Fruit fly (Drosophila melanogaster) whole organism, embryonic: ENCODE measurements around the gene PIG-B.

Experiments used
- Ada2b ChIP-seq: fragments of 200-800 bp; sonication (Bioruptor generic); IDR thresholded peaks from 2 replicates; pipeline ENCODE4 v1.3.6; 2022; ENCODE audit warnings: missing biosample characterization, missing genetic modification characterization
- Bdp1 ChIP-seq: fragments of 200-800 bp; sonication (Bioruptor generic); optimal IDR thresholded peaks from 3 replicates; lab custom pipeline; 2016; ENCODE audit warnings: missing biosample characterization, missing genetic modification characterization
- CG10366 ChIP-seq: fragments of 200-800 bp; sonication (Bioruptor generic); IDR thresholded peaks from 2 replicates; pipeline ENCODE4 v1.3.6; 2022; ENCODE audit warnings: missing biosample characterization, missing genetic modification characterization
- CG11093 ChIP-seq: fragments of 200-800 bp; sonication (Bioruptor generic); IDR thresholded peaks from 3 replicates; pipeline ENCODE4 v1.3.6; 2022; ENCODE audit warnings: missing biosample characterization, missing genetic modification characterization
- CG11695 ChIP-seq: fragments of 200-800 bp; sonication (Bioruptor generic); IDR thresholded peaks from 3 replicates; pipeline ENCODE4 v1.3.6; 2022; ENCODE audit warnings: missing biosample characterization, missing genetic modification characterization
- CG13775 ChIP-seq: fragments of 200-800 bp; sonication (Bioruptor generic); optimal IDR thresholded peaks from 3 replicates; lab custom pipeline; 2017; ENCODE audit warnings: missing biosample characterization, mild to moderate bottlenecking, missing genetic modification characterization
- CG15601 ChIP-seq: fragments of 200-800 bp; sonication (Bioruptor generic); optimal IDR thresholded peaks from 3 replicates; lab custom pipeline; 2019; ENCODE audit warnings: missing biosample characterization, mild to moderate bottlenecking, missing genetic modification characterization, moderate library complexity
- CG17328 ChIP-seq: fragments of 200-800 bp; sonication (Bioruptor generic); IDR thresholded peaks from 2 replicates; pipeline ENCODE4 v1.3.6; 2022; ENCODE audit warnings: missing biosample characterization, missing genetic modification characterization
- CG17361 ChIP-seq: fragments of 200-800 bp; sonication (Bioruptor generic); IDR thresholded peaks from 3 replicates; pipeline ENCODE4 v1.3.6; 2022; ENCODE audit warnings: missing biosample characterization, missing genetic modification characterization
- CG18619 ChIP-seq: fragments of 200-800 bp; sonication (Bioruptor generic); optimal IDR thresholded peaks from 3 replicates; lab custom pipeline; 2017; ENCODE audit warnings: missing biosample characterization, mild to moderate bottlenecking, missing genetic modification characterization
- CG2120 ChIP-seq: fragments of 200-800 bp; sonication (Bioruptor generic); optimal IDR thresholded peaks from 3 replicates; lab custom pipeline; 2016; ENCODE audit warnings: missing biosample characterization, missing genetic modification characterization
- CG2678 ChIP-seq: fragments of 200-800 bp; sonication (Bioruptor generic); optimal IDR thresholded peaks from 3 replicates; lab custom pipeline; 2019; ENCODE audit warnings: missing biosample characterization, mild to moderate bottlenecking, missing genetic modification characterization, moderate library complexity
- CG30020 ChIP-seq: fragments of 200-800 bp; optimal IDR thresholded peaks from 2 replicates; lab custom pipeline; 2019; ENCODE audit warnings: missing biosample characterization, mild to moderate bottlenecking, missing genetic modification characterization, moderate library complexity
- CG3281 ChIP-seq: fragments of 200-800 bp; sonication (Bioruptor generic); optimal IDR thresholded peaks from 3 replicates; lab custom pipeline; 2017; ENCODE audit warnings: missing biosample characterization, mild to moderate bottlenecking, missing genetic modification characterization
- CG33557 ChIP-seq: fragments of 200-800 bp; sonication (Bioruptor generic); optimal IDR thresholded peaks from 2 replicates; lab custom pipeline; 2019; ENCODE audit warnings: missing biosample characterization, mild to moderate bottlenecking, missing genetic modification characterization, moderate library complexity
- CG3847 ChIP-seq: fragments of 200-800 bp; sonication (Bioruptor generic); IDR thresholded peaks from 2 replicates; pipeline ENCODE4 v1.3.6; 2022; ENCODE audit warnings: missing biosample characterization, missing genetic modification characterization
- CG4424 ChIP-seq: fragments of 200-800 bp; sonication (Bioruptor generic); optimal IDR thresholded peaks from 3 replicates; lab custom pipeline; 2016; ENCODE audit warnings: missing biosample characterization, missing genetic modification characterization
- CG6765 ChIP-seq: fragments of 200-800 bp; sonication (Bioruptor generic); optimal IDR thresholded peaks from 3 replicates; lab custom pipeline; 2017; ENCODE audit warnings: missing biosample characterization, mild to moderate bottlenecking, missing genetic modification characterization
- CG7271 ChIP-seq: fragments of 200-800 bp; sonication (Bioruptor generic); optimal IDR thresholded peaks from 2 replicates; lab custom pipeline; 2018; ENCODE audit warnings: missing biosample characterization, mild to moderate bottlenecking, missing genetic modification characterization, moderate library complexity
- CG8944 ChIP-seq: fragments of 200-800 bp; sonication (Bioruptor generic); optimal IDR thresholded peaks from 3 replicates; lab custom pipeline; 2016; ENCODE audit warnings: missing biosample characterization, missing genetic modification characterization
- CG9727 ChIP-seq: fragments of 200-800 bp; sonication (Bioruptor generic); optimal IDR thresholded peaks from 3 replicates; lab custom pipeline; 2017; ENCODE audit warnings: missing biosample characterization, mild to moderate bottlenecking, missing genetic modification characterization
- Chrac-16 ChIP-seq: fragments of 200-800 bp; sonication (Bioruptor generic); optimal IDR thresholded peaks from 3 replicates; lab custom pipeline; 2016; ENCODE audit warnings: missing biosample characterization, missing genetic modification characterization
- Gsc ChIP-seq: fragments of 200-800 bp; sonication (Bioruptor generic); IDR thresholded peaks from 2 replicates; pipeline ENCODE4 v1.3.6; 2022; ENCODE audit warnings: missing biosample characterization, missing genetic modification characterization
- H15 ChIP-seq: fragments of 200-800 bp; sonication (Bioruptor generic); IDR thresholded peaks from 3 replicates; pipeline ENCODE4 v1.3.6; 2022; ENCODE audit warnings: missing biosample characterization, missing genetic modification characterization
- HLH3B ChIP-seq: fragments of 200-800 bp; sonication (Bioruptor generic); IDR thresholded peaks from 2 replicates; pipeline ENCODE4 v1.3.6; 2022; ENCODE audit warnings: missing biosample characterization, missing genetic modification characterization
- Hey ChIP-seq: fragments of 200-800 bp; sonication (Bioruptor generic); optimal IDR thresholded peaks from 3 replicates; lab custom pipeline; 2018; ENCODE audit warnings: missing biosample characterization, mild to moderate bottlenecking, missing genetic modification characterization
- Hr3 ChIP-seq: fragments of 200-800 bp; sonication (Bioruptor generic); optimal IDR thresholded peaks from 3 replicates; lab custom pipeline; 2016; ENCODE audit warnings: missing biosample characterization, missing genetic modification characterization
- Kr ChIP-seq: fragments of 200-800 bp; sonication (Bioruptor generic); optimal IDR thresholded peaks from 2 replicates; lab custom pipeline; 2017; ENCODE audit warnings: missing biosample characterization, mild to moderate bottlenecking, missing genetic modification characterization
- Optix ChIP-seq: fragments of 200-800 bp; sonication (Bioruptor generic); IDR thresholded peaks from 3 replicates; pipeline ENCODE4 v1.3.6; 2022; ENCODE audit warnings: missing biosample characterization, missing genetic modification characterization
- Pdp1 ChIP-seq, 2 experiments: fragments of 200-800 bp; sonication (Bioruptor generic); optimal IDR thresholded peaks; 3 replicates each; lab custom pipeline; 2016; ENCODE audit warnings: missing biosample characterization in 2 of 2, missing genetic modification characterization in 2 of 2, mild to moderate bottlenecking in 1 of 2, moderate library complexity in 1 of 2
- Rfx ChIP-seq: fragments of 200-800 bp; sonication (Bioruptor generic); IDR thresholded peaks from 2 replicates; pipeline ENCODE4 v1.3.6; 2022; ENCODE audit warnings: missing biosample characterization, missing genetic modification characterization
- ab ChIP-seq: fragments of 200-800 bp; sonication (Bioruptor generic); optimal IDR thresholded peaks from 2 replicates; lab custom pipeline; 2016; ENCODE audit warnings: missing biosample characterization, missing genetic modification characterization
- aop ChIP-seq: fragments of 200-800 bp; sonication (Bioruptor generic); IDR thresholded peaks from 2 replicates; pipeline ENCODE4 v1.3.6; 2022; ENCODE audit warnings: missing biosample characterization, missing genetic modification characterization
- az2 ChIP-seq: fragments of 200-800 bp; sonication (Bioruptor generic); optimal IDR thresholded peaks from 3 replicates; lab custom pipeline; 2016; ENCODE audit warnings: missing biosample characterization, missing genetic modification characterization
- chif ChIP-seq, 2 experiments: fragments of 200-800 bp; sonication (Bioruptor generic); optimal IDR thresholded peaks; 3 replicates each; lab custom pipeline; 2016; ENCODE audit warnings: missing biosample characterization in 2 of 2, missing genetic modification characterization in 2 of 2
- disco-r ChIP-seq: fragments of 200-800 bp; sonication (Bioruptor generic); optimal IDR thresholded peaks from 2 replicates; lab custom pipeline; 2016; ENCODE audit warnings: missing biosample characterization, missing genetic modification characterization
- dpn ChIP-seq, 2 experiments: fragments of 200-800 bp; sonication (Bioruptor generic); optimal IDR thresholded peaks; 3 replicates each; lab custom pipeline; 2016; ENCODE audit warnings: missing biosample characterization in 2 of 2, missing genetic modification characterization in 2 of 2
- en ChIP-seq: fragments of 200-800 bp; sonication (Bioruptor generic); optimal IDR thresholded peaks from 2 replicates; lab custom pipeline; 2016; ENCODE audit warnings: missing biosample characterization, missing genetic modification characterization
- gce ChIP-seq: fragments of 200-800 bp; sonication (Bioruptor generic); IDR thresholded peaks from 3 replicates; pipeline ENCODE4 v1.3.6; 2022; ENCODE audit warnings: missing biosample characterization, missing genetic modification characterization
- gcm ChIP-seq: fragments of 200-800 bp; sonication (Bioruptor generic); optimal IDR thresholded peaks from 2 replicates; lab custom pipeline; 2019; ENCODE audit warnings: missing biosample characterization, mild to moderate bottlenecking, missing genetic modification characterization, moderate library complexity
- gem ChIP-seq: fragments of 200-800 bp; sonication (Bioruptor generic); optimal IDR thresholded peaks from 2 replicates; lab custom pipeline; 2019; ENCODE audit warnings: missing biosample characterization, mild to moderate bottlenecking, missing genetic modification characterization, moderate library complexity
- grau ChIP-seq: fragments of 200-800 bp; optimal IDR thresholded peaks from 3 replicates; lab custom pipeline; 2019; ENCODE audit warnings: missing biosample characterization, mild to moderate bottlenecking, missing genetic modification characterization, moderate library complexity
- grn ChIP-seq: fragments of 200-800 bp; sonication (Bioruptor generic); optimal IDR thresholded peaks from 3 replicates; lab custom pipeline; 2017; ENCODE audit warnings: missing biosample characterization, missing genetic modification characterization
- jumu ChIP-seq: fragments of 200-800 bp; sonication (Bioruptor generic); optimal IDR thresholded peaks from 3 replicates; lab custom pipeline; 2016; ENCODE audit warnings: missing biosample characterization, missing genetic modification characterization
- nmo ChIP-seq: fragments of 200-800 bp; sonication (Bioruptor generic); optimal IDR thresholded peaks from 2 replicates; lab custom pipeline; 2018; ENCODE audit warnings: missing biosample characterization, mild to moderate bottlenecking, missing genetic modification characterization, moderate library complexity
- oc ChIP-seq: fragments of 200-800 bp; sonication (Bioruptor generic); optimal IDR thresholded peaks from 2 replicates; lab custom pipeline; 2018; ENCODE audit warnings: missing biosample characterization, mild to moderate bottlenecking, missing genetic modification characterization, moderate library complexity
- p53 ChIP-seq: fragments of 200-800 bp; sonication (Bioruptor generic); optimal IDR thresholded peaks from 2 replicates; lab custom pipeline; 2016; ENCODE audit warnings: missing biosample characterization, missing genetic modification characterization
- prd ChIP-seq, 3 experiments: fragments of >200 bp in 2 of 3; fragments of 200-800 bp in 1 of 3; sonication (Bioruptor generic) in 1 of 3; optimal IDR thresholded peaks in 2 of 3; IDR thresholded peaks in 1 of 3; 2 replicates in 2 of 3; 3 replicates in 1 of 3; pipeline versions ENCODE4 v1.3.6 to Lab custom; 2017 to 2022; ENCODE audit warnings: missing biosample characterization in 1 of 3, missing genetic modification characterization in 1 of 3
- tio ChIP-seq: fragments of 200-800 bp; sonication (Bioruptor generic); optimal IDR thresholded peaks from 2 replicates; lab custom pipeline; 2017; ENCODE audit warnings: missing biosample characterization, missing genetic modification characterization, inconsistent platforms
- twi ChIP-seq: fragments of 200-800 bp; optimal IDR thresholded peaks from 2 replicates; lab custom pipeline; 2019; ENCODE audit warnings: missing biosample characterization, mild to moderate bottlenecking, missing genetic modification characterization, moderate library complexity
- zfh1 ChIP-seq: fragments of 200-800 bp; sonication (Bioruptor generic); IDR thresholded peaks from 3 replicates; pipeline ENCODE4 v1.3.6; 2022; ENCODE audit warnings: missing biosample characterization, missing genetic modification characterization

Gene PIG-B

dm6 chr3L:3851847-3852246 lies 40.8 kb downstream of the PIG-B start (continued):
- no peak for TF ChIP-seq CG7271
- peak; percentile 11 for TF ChIP-seq jumu
- TF ChIP-seq grau (tag; lab: Kevin White, UChicago) = peak; percentile 36
- peak; percentile 10 for TF ChIP-seq CG13775 (GFP tag; lab: Kevin White, UChicago)
- peak; percentile 24 for TF ChIP-seq CG33557 (GFP tag; lab: Kevin White, UChicago)
- TF ChIP-seq gem (tag; lab: Kevin White, UChicago) = peak; percentile 68
- no peak for TF ChIP-seq ab (GFP tag; lab: Kevin White, UChicago)
- TF ChIP-seq nmo (GFP tag; lab: Kevin White, UChicago) = peak; percentile 55
- TF ChIP-seq aop (GFP tag; lab: Robert Waterston, UW) = no peak
- TF ChIP-seq CG8944 (GFP tag; lab: Kevin White, UChicago) = peak; percentile 42
- TF ChIP-seq CG3847 (GFP tag; lab: Robert Waterston, UW) = no peak
- no peak for TF ChIP-seq disco-r (GFP tag; lab: Kevin White, UChicago)
- TF ChIP-seq CG2678 (tag; lab: Kevin White, UChicago) = peak; percentile 55
- TF ChIP-seq Chrac-16 = peak; percentile 4
- TF ChIP-seq tio (GFP tag; lab: Kevin White, UChicago) = no peak
- TF ChIP-seq CG17328 = peak; percentile 61; the same call in 1 of the 2 replicates
- no peak for TF ChIP-seq CG3281 (GFP tag; lab: Kevin White, UChicago)
- TF ChIP-seq CG17361 (GFP tag; lab: Robert Waterston, UW) = peak; percentile 48; the same call in 1 of the 3 replicates
- TF ChIP-seq CG11695 (GFP tag; lab: Robert Waterston, UW) = no peak
- peak; percentile 31 to 34 for TF ChIP-seq Pdp1 (GFP tag; optimal IDR thresholded peaks at IDR 0.05; lab: Kevin White, UChicago)
- TF ChIP-seq HLH3B = peak; percentile 30; the same call in 1 of the 2 replicates
- peak; percentile 20 for TF ChIP-seq p53 (GFP tag; lab: Kevin White, UChicago)
- no peak for TF ChIP-seq gce (GFP tag; lab: Robert Waterston, UW)
- peak in 1 of 2 experiments; percentile 45 for TF ChIP-seq chif (GFP tag; optimal IDR thresholded peaks at IDR 0.05; lab: Kevin White, UChicago)
- TF ChIP-seq CG4424 = peak; percentile 61
- TF ChIP-seq Hr3 = peak; percentile 22
- TF ChIP-seq Ada2b (GFP tag; lab: Robert Waterston, UW) = no peak
- no peak for TF ChIP-seq Kr
- TF ChIP-seq grn (GFP tag; lab: Kevin White, UChicago) = no peak
- TF ChIP-seq CG2120 (GFP tag; lab: Kevin White, UChicago) = peak; percentile 43
- no peak for TF ChIP-seq prd (optimal IDR thresholded peaks at IDR 0.05; lab: Kevin White, UChicago)
- peak; percentile 34; the same call in 1 of the 3 replicates for TF ChIP-seq prd (GFP tag; IDR thresholded peaks at IDR 0.05; lab: Robert Waterston, UW)
- TF ChIP-seq CG15601 (tag; lab: Kevin White, UChicago) = peak; percentile 43
- TF ChIP-seq zfh1 = peak; percentile 60; the same call in 1 of the 3 replicates
- 0 out of 3 replicates have a peak, but pooled peaks have one; percentile 26 for TF ChIP-seq CG11093 (GFP tag; lab: Robert Waterston, UW)
- peak; percentile 14 to 49 for TF ChIP-seq dpn (GFP tag; optimal IDR thresholded peaks at IDR 0.05; lab: Kevin White, UChicago)
- TF ChIP-seq Bdp1 (GFP tag; lab: Kevin White, UChicago) = peak; percentile 10
- TF ChIP-seq oc (tag; lab: Kevin White, UChicago) = peak; percentile 5
- peak; percentile 37; the same call in 1 of the 2 replicates for TF ChIP-seq Rfx (GFP tag; lab: Robert Waterston, UW)
- peak; percentile 41 for TF ChIP-seq CG9727 (GFP tag; lab: Kevin White, UChicago)
- peak; percentile 9 for TF ChIP-seq twi (tag; lab: Kevin White, UChicago)
- TF ChIP-seq Optix (GFP tag; lab: Robert Waterston, UW) = no peak
- TF ChIP-seq gcm (GFP tag; lab: Kevin White, UChicago) = no peak
- TF ChIP-seq az2 (GFP tag; lab: Kevin White, UChicago) = peak; percentile 42
- no peak for TF ChIP-seq CG18619 (GFP tag; lab: Kevin White, UChicago)
- TF ChIP-seq Gsc (GFP tag; lab: Robert Waterston, UW) = no peak
- TF ChIP-seq CG30020 (tag; lab: Kevin White, UChicago) = no peak
- TF ChIP-seq H15 (GFP tag; lab: Robert Waterston, UW) = no peak
- peak; percentile 30; the same call in 1 of the 2 replicates for TF ChIP-seq CG10366 (GFP tag; lab: Robert Waterston, UW)
- peak; percentile 20 for TF ChIP-seq en (GFP tag; lab: Kevin White, UChicago)
- no peak for TF ChIP-seq Hey
- TF ChIP-seq CG6765 = no peak
